Fruit fly (Drosophila melanogaster) whole organism, embryonic: ENCODE data around the gene POLDIP2.

Source experiments
- Adf1 ChIP-seq: fragments of 200-800 bp; sonication (Bioruptor generic); IDR thresholded peaks from 2 replicates; pipeline ENCODE4 v1.3.6; 2022; ENCODE audit warnings: missing biosample characterization, missing genetic modification characterization
- Antp ChIP-seq: fragments of 200-800 bp; sonication (Bioruptor generic); optimal IDR thresholded peaks from 3 replicates; lab custom pipeline; 2016; ENCODE audit warnings: missing biosample characterization, missing genetic modification characterization
- Bteb2 ChIP-seq: fragments of 200-800 bp; sonication (Bioruptor generic); optimal IDR thresholded peaks from 2 replicates; lab custom pipeline; 2016; ENCODE audit warnings: missing biosample characterization, missing genetic modification characterization
- CG10209 ChIP-seq: fragments of 200-800 bp; sonication (Bioruptor generic); optimal IDR thresholded peaks from 3 replicates; lab custom pipeline; 2017; ENCODE audit warnings: missing biosample characterization, mild to moderate bottlenecking, missing genetic modification characterization, missing genetic modification reagents
- CG10959 ChIP-seq: fragments of 200-800 bp; sonication (Bioruptor generic); IDR thresholded peaks from 2 replicates; pipeline ENCODE4 v1.3.6; 2022; ENCODE audit warnings: missing biosample characterization, missing genetic modification characterization
- CG11093 ChIP-seq: fragments of 200-800 bp; sonication (Bioruptor generic); IDR thresholded peaks from 3 replicates; pipeline ENCODE4 v1.3.6; 2022; ENCODE audit warnings: missing biosample characterization, missing genetic modification characterization
- CG11398 ChIP-seq: fragments of 200-800 bp; sonication (Bioruptor generic); optimal IDR thresholded peaks from 2 replicates; lab custom pipeline; 2016; ENCODE audit warnings: missing biosample characterization, missing genetic modification characterization
- CG12236 ChIP-seq: fragments of 200-800 bp; sonication (Bioruptor generic); optimal IDR thresholded peaks from 2 replicates; lab custom pipeline; 2016; ENCODE audit warnings: missing biosample characterization, missing genetic modification characterization
- CG12942 ChIP-seq: fragments of 200-800 bp; sonication (Bioruptor generic); optimal IDR thresholded peaks from 3 replicates; lab custom pipeline; 2016; ENCODE audit warnings: missing biosample characterization, missing genetic modification characterization
- CG13123 ChIP-seq: fragments of 200-800 bp; sonication (Bioruptor generic); optimal IDR thresholded peaks from 2 replicates; lab custom pipeline; 2016; ENCODE audit warnings: missing biosample characterization, missing genetic modification characterization
- CG16863 ChIP-seq: fragments of 200-800 bp; sonication (Bioruptor generic); optimal IDR thresholded peaks from 3 replicates; lab custom pipeline; 2016; ENCODE audit warnings: missing biosample characterization, missing genetic modification characterization
- CG18011 ChIP-seq: fragments of 200-800 bp; sonication (Bioruptor generic); optimal IDR thresholded peaks from 2 replicates; lab custom pipeline; 2017; ENCODE audit warnings: missing biosample characterization, missing genetic modification characterization, mild to moderate bottlenecking, moderate library complexity, missing genotype
- CG2875 ChIP-seq: fragments of 200-800 bp; sonication (Bioruptor generic); optimal IDR thresholded peaks from 2 replicates; lab custom pipeline; 2017; ENCODE audit warnings: missing biosample characterization, mild to moderate bottlenecking, missing genetic modification characterization, missing genetic modification reagents
- CG30020 ChIP-seq: fragments of 200-800 bp; optimal IDR thresholded peaks from 2 replicates; lab custom pipeline; 2019; ENCODE audit warnings: missing biosample characterization, mild to moderate bottlenecking, missing genetic modification characterization, moderate library complexity
- CG31388 ChIP-seq: fragments of 200-800 bp; sonication (Bioruptor generic); optimal IDR thresholded peaks from 2 replicates; lab custom pipeline; 2016; ENCODE audit warnings: missing biosample characterization, missing genetic modification characterization
- CG3847 ChIP-seq: fragments of 200-800 bp; sonication (Bioruptor generic); IDR thresholded peaks from 2 replicates; pipeline ENCODE4 v1.3.6; 2022; ENCODE audit warnings: missing biosample characterization, missing genetic modification characterization
- CG4282 ChIP-seq: fragments of 200-800 bp; sonication (Bioruptor generic); optimal IDR thresholded peaks from 2 replicates; lab custom pipeline; 2016; ENCODE audit warnings: missing biosample characterization, missing genetic modification characterization
- CG5180 ChIP-seq: fragments of 200-800 bp; sonication (Bioruptor generic); optimal IDR thresholded peaks from 3 replicates; lab custom pipeline; 2017; ENCODE audit warnings: missing biosample characterization, missing genetic modification characterization, mild to moderate bottlenecking, moderate library complexity, missing genetic modification reagents
- CG7556 ChIP-seq: fragments of 200-800 bp; sonication (Bioruptor generic); optimal IDR thresholded peaks from 2 replicates; lab custom pipeline; 2017; ENCODE audit warnings: missing biosample characterization, mild to moderate bottlenecking, missing genetic modification characterization
- CG8478 ChIP-seq: fragments of >200 bp; optimal IDR thresholded peaks from 2 replicates; lab custom pipeline; 2018
- CG9437 ChIP-seq: fragments of 200-800 bp; sonication (Bioruptor generic); optimal IDR thresholded peaks from 2 replicates; lab custom pipeline; 2018; ENCODE audit warnings: missing biosample characterization, mild to moderate bottlenecking, missing genetic modification characterization
- Dip2 ChIP-seq: fragments of 200-800 bp; sonication (Bioruptor generic); IDR thresholded peaks from 2 replicates; pipeline ENCODE4 v1.3.6; 2022; ENCODE audit warnings: missing biosample characterization, missing genetic modification characterization
- ERR ChIP-seq: fragments of 200-800 bp; sonication (Bioruptor generic); optimal IDR thresholded peaks from 2 replicates; lab custom pipeline; 2016; ENCODE audit warnings: missing biosample characterization, missing genetic modification characterization
- Elba2 ChIP-seq: fragments of 200-800 bp; sonication (Bioruptor generic); optimal IDR thresholded peaks from 3 replicates; lab custom pipeline; 2016; ENCODE audit warnings: missing biosample characterization, missing genetic modification characterization
- Gug ChIP-seq: fragments of 200-800 bp; sonication (Bioruptor generic); IDR thresholded peaks from 4 replicates; pipeline ENCODE4 v1.3.6; 2022; ENCODE audit warnings: missing biosample characterization, missing genetic modification characterization
- TFAM ChIP-seq: fragments of 200-800 bp; sonication (Bioruptor generic); optimal IDR thresholded peaks from 2 replicates; lab custom pipeline; 2017; ENCODE audit warnings: missing biosample characterization, missing genetic modification characterization, inconsistent platforms
- Xbp1 ChIP-seq: fragments of 200-800 bp; sonication (Bioruptor generic); optimal IDR thresholded peaks from 3 replicates; lab custom pipeline; 2016; ENCODE audit warnings: missing biosample characterization, mild to moderate bottlenecking, missing genetic modification characterization
- Xrp1 ChIP-seq: fragments of 200-800 bp; sonication (Bioruptor generic); IDR thresholded peaks from 2 replicates; pipeline ENCODE4 v1.3.6; 2022; ENCODE audit warnings: missing biosample characterization, missing genetic modification characterization
- YL-1 ChIP-seq: fragments of 200-800 bp; sonication (Bioruptor generic); optimal IDR thresholded peaks from 3 replicates; lab custom pipeline; 2017; ENCODE audit warnings: missing biosample characterization, mild to moderate bottlenecking, missing genetic modification characterization
- abd-A ChIP-seq: fragments of 200-800 bp; sonication (Bioruptor generic); optimal IDR thresholded peaks from 3 replicates; lab custom pipeline; 2019; ENCODE audit warnings: missing biosample characterization, mild to moderate bottlenecking, missing genetic modification characterization, moderate library complexity
- ara ChIP-seq: fragments of 200-800 bp; sonication (Bioruptor generic); IDR thresholded peaks from 2 replicates; pipeline ENCODE4 v1.3.6; 2022; ENCODE audit warnings: missing biosample characterization, missing genetic modification characterization
- ato ChIP-seq: fragments of 200-800 bp; sonication (Bioruptor generic); IDR thresholded peaks from 2 replicates; pipeline ENCODE4 v1.3.6; 2022; ENCODE audit warnings: missing biosample characterization, missing genetic modification characterization; ENCODE audit not compliant: partially characterized antibody
- bsh ChIP-seq, 2 experiments: fragments of 200-800 bp; sonication (Bioruptor generic); optimal IDR thresholded peaks; 2 replicates each; lab custom pipeline; 2017 to 2018; ENCODE audit warnings: mild to moderate bottlenecking in 2 of 2, missing biosample characterization in 2 of 2, missing genetic modification characterization in 2 of 2, moderate library complexity in 1 of 2
- chif ChIP-seq, 2 experiments: fragments of 200-800 bp; sonication (Bioruptor generic); optimal IDR thresholded peaks; 3 replicates each; lab custom pipeline; 2016; ENCODE audit warnings: missing biosample characterization in 2 of 2, missing genetic modification characterization in 2 of 2
- chm ChIP-seq: fragments of 200-800 bp; sonication (Bioruptor generic); IDR thresholded peaks from 2 replicates; pipeline ENCODE4 v1.3.6; 2022; ENCODE audit warnings: missing biosample characterization, missing genetic modification characterization
- danr ChIP-seq: fragments of 200-800 bp; sonication (Bioruptor generic); IDR thresholded peaks from 2 replicates; pipeline ENCODE4 v1.3.6; 2022; ENCODE audit warnings: missing biosample characterization, missing genetic modification characterization
- dati ChIP-seq: fragments of 200-800 bp; sonication (Bioruptor generic); IDR thresholded peaks from 2 replicates; pipeline ENCODE4 v1.3.6; 2022; ENCODE audit warnings: missing biosample characterization, missing genetic modification characterization
- dmrt11E ChIP-seq: fragments of 200-800 bp; sonication (Bioruptor generic); optimal IDR thresholded peaks from 3 replicates; lab custom pipeline; 2018; ENCODE audit warnings: missing biosample characterization, mild to moderate bottlenecking, missing genetic modification characterization, moderate library complexity
- esg ChIP-seq: fragments of 200-800 bp; sonication (Bioruptor generic); conservative IDR thresholded peaks from 2 replicates; pipeline ENCODE4 v1.3.6; 2022; ENCODE audit warnings: missing biosample characterization, missing genetic modification characterization
- grau ChIP-seq: fragments of 200-800 bp; optimal IDR thresholded peaks from 3 replicates; lab custom pipeline; 2019; ENCODE audit warnings: missing biosample characterization, mild to moderate bottlenecking, missing genetic modification characterization, moderate library complexity
- hb ChIP-seq: fragments of 200-800 bp; sonication (Bioruptor generic); IDR thresholded peaks from 3 replicates; pipeline ENCODE4 v1.3.6; 2022; ENCODE audit warnings: missing biosample characterization, missing genetic modification characterization; ENCODE audit not compliant: partially characterized antibody
- jumu ChIP-seq: fragments of 200-800 bp; sonication (Bioruptor generic); optimal IDR thresholded peaks from 3 replicates; lab custom pipeline; 2016; ENCODE audit warnings: missing biosample characterization, missing genetic modification characterization
- klu ChIP-seq: fragments of 200-800 bp; sonication (Bioruptor generic); IDR thresholded peaks from 2 replicates; pipeline ENCODE4 v1.3.6; 2022; ENCODE audit warnings: missing biosample characterization, missing genetic modification characterization
- nau ChIP-seq: fragments of 200-800 bp; sonication (Bioruptor generic); optimal IDR thresholded peaks from 3 replicates; lab custom pipeline; 2017; ENCODE audit warnings: missing biosample characterization, mild to moderate bottlenecking, missing genetic modification characterization, missing genetic modification reagents
- otp ChIP-seq: fragments of 200-800 bp; sonication (Bioruptor generic); IDR thresholded peaks from 3 replicates; pipeline ENCODE4, ENCODE4 v1.3.6; 2022; ENCODE audit warnings: missing biosample characterization, missing genetic modification characterization
- p53 ChIP-seq: fragments of 200-800 bp; sonication (Bioruptor generic); optimal IDR thresholded peaks from 2 replicates; lab custom pipeline; 2016; ENCODE audit warnings: missing biosample characterization, missing genetic modification characterization
- phol ChIP-seq: fragments of 200-800 bp; sonication (Bioruptor generic); optimal IDR thresholded peaks from 3 replicates; lab custom pipeline; 2018; ENCODE audit warnings: missing biosample characterization, mild to moderate bottlenecking, missing genetic modification characterization, moderate library complexity
- sr ChIP-seq: fragments of 200-800 bp; sonication (Bioruptor generic); IDR thresholded peaks from 3 replicates; pipeline ENCODE4 v1.3.6; 2022; ENCODE audit warnings: missing biosample characterization, missing genetic modification characterization
- tup ChIP-seq: fragments of 200-800 bp; sonication (Bioruptor generic); optimal IDR thresholded peaks from 2 replicates; lab custom pipeline; 2016; ENCODE audit warnings: missing biosample characterization, mild to moderate bottlenecking, missing genetic modification characterization, moderate library complexity
- unc-4 ChIP-seq: fragments of 200-800 bp; sonication (Bioruptor generic); IDR thresholded peaks from 2 replicates; pipeline ENCODE4 v1.3.6; 2022; ENCODE audit warnings: missing biosample characterization, missing genetic modification characterization; ENCODE audit not compliant: partially characterized antibody
- wdn ChIP-seq: fragments of 200-800 bp; sonication (Bioruptor generic); IDR thresholded peaks from 2 replicates; pipeline ENCODE4 v1.3.6; 2022; ENCODE audit warnings: missing biosample characterization, missing genetic modification characterization
- zf30C ChIP-seq: fragments of 200-800 bp; sonication (Bioruptor generic); optimal IDR thresholded peaks from 3 replicates; lab custom pipeline; 2018; ENCODE audit warnings: missing biosample characterization, mild to moderate bottlenecking, missing genetic modification characterization

The POLDIP2 gene

DNA sequence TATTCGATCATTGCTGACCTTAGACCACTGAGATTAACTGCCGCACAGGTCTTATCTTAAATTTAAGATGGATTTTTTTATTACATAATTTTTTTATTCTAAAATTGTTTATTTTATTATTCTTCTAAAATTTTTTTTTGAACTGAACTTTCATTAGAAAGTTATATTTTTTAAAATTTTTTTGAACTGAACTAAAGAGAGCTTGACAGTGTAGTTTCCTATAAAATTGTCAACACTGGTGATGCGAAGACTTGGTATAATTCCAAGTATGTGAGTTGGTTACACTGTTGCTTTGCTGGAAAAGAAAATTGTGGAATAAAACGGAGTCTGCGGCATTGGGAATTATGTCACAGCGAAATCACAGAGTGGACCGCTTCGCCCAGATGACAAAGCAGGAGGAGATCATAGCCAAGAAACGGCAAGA is 17.7 kb downstream of the POLDIP2 start, which contains the start of gene CG31550 (continued):
- peak in 1 of 2 experiments; percentile 70 for TF ChIP-seq bsh (GFP tag; optimal IDR thresholded peaks at IDR 0.05; lab: Kevin White, UChicago)
- peak; percentile 81 for TF ChIP-seq phol (tag; lab: Kevin White, UChicago)
- TF ChIP-seq CG13123 (GFP tag; lab: Kevin White, UChicago): peak; percentile 39
- TF ChIP-seq CG7556 (GFP tag; lab: Kevin White, UChicago): peak; percentile 55
- TF ChIP-seq CG31388: peak; percentile 52
- TF ChIP-seq Elba2: peak; percentile 19
- peak; percentile 80 for TF ChIP-seq klu (GFP tag; lab: Robert Waterston, UW)
- TF ChIP-seq grau: peak; percentile 78
- peak; percentile 25 for TF ChIP-seq Bteb2 (GFP tag; lab: Kevin White, UChicago)
- TF ChIP-seq Dip2 (GFP tag; lab: Robert Waterston, UW): no peak
- peak; percentile 60 for TF ChIP-seq CG10209 (GFP tag; lab: Kevin White, UChicago)
- TF ChIP-seq CG10959 (GFP tag; lab: Robert Waterston, UW): no peak
- TF ChIP-seq CG2875 (GFP tag; lab: Kevin White, UChicago): no peak
- TF ChIP-seq Xrp1 (GFP tag; lab: Robert Waterston, UW): peak; percentile 84
- TF ChIP-seq CG8478 (lab: Kevin White, UChicago): no peak
- TF ChIP-seq jumu (GFP tag; lab: Kevin White, UChicago): no peak
- TF ChIP-seq CG4282 (GFP tag; lab: Kevin White, UChicago): no peak
- TF ChIP-seq sr: no peak
- TF ChIP-seq ara (GFP tag; lab: Robert Waterston, UW): peak; percentile 55; the same call in 1 of the 2 replicates
- peak; percentile 62; the same call in 2 of the 3 replicates for TF ChIP-seq CG11093 (GFP tag; lab: Robert Waterston, UW)
- TF ChIP-seq esg (GFP tag; lab: Robert Waterston, UW): peak; percentile 75
- no peak for TF ChIP-seq nau (GFP tag; lab: Kevin White, UChicago)
- peak; percentile 27; the same call in 1 of the 2 replicates for TF ChIP-seq danr (GFP tag; lab: Robert Waterston, UW)
- TF ChIP-seq chif (GFP tag; optimal IDR thresholded peaks at IDR 0.05; lab: Kevin White, UChicago): peak; percentile 28 to 44
- peak; percentile 90 for TF ChIP-seq zf30C (GFP tag; lab: Kevin White, UChicago)
- TF ChIP-seq wdn (GFP tag; lab: Robert Waterston, UW): peak; percentile 60
- no peak for TF ChIP-seq CG18011
- no peak for TF ChIP-seq otp (GFP tag; lab: Robert Waterston, UW)
- TF ChIP-seq Antp (GFP tag; lab: Kevin White, UChicago): no peak
- peak; percentile 59 for TF ChIP-seq CG12942 (GFP tag; lab: Kevin White, UChicago)
- TF ChIP-seq YL-1: peak; percentile 82
- TF ChIP-seq ato: no peak
- TF ChIP-seq TFAM (GFP tag; lab: Kevin White, UChicago): no peak
- no peak for TF ChIP-seq chm
- TF ChIP-seq CG3847: peak; percentile 81
- TF ChIP-seq abd-A (tag; lab: Kevin White, UChicago): no peak
- TF ChIP-seq Adf1 (GFP tag; lab: Robert Waterston, UW): no peak
- TF ChIP-seq p53: no peak
- TF ChIP-seq CG11398 (GFP tag; lab: Kevin White, UChicago): no peak
- peak; percentile 75 for TF ChIP-seq dmrt11E (tag; lab: Kevin White, UChicago)
- TF ChIP-seq dati (GFP tag; lab: Robert Waterston, UW): no peak
- no peak for TF ChIP-seq CG5180 (GFP tag; lab: Kevin White, UChicago)
- TF ChIP-seq CG9437 (GFP tag; lab: Kevin White, UChicago): peak; percentile 40
- TF ChIP-seq CG16863 (GFP tag; lab: Kevin White, UChicago): peak; percentile 22
- TF ChIP-seq Xbp1 (GFP tag; lab: Kevin White, UChicago): peak; percentile 82
- TF ChIP-seq tup (GFP tag; lab: Kevin White, UChicago): no peak
- no peak for TF ChIP-seq hb (GFP tag; lab: Robert Waterston, UW)
- no peak for TF ChIP-seq ERR (GFP tag; lab: Kevin White, UChicago)
- peak; percentile 62 for TF ChIP-seq CG30020 (tag; lab: Kevin White, UChicago)
- TF ChIP-seq unc-4 (GFP tag; lab: Robert Waterston, UW): no peak
- no peak for TF ChIP-seq CG12236 (GFP tag; lab: Kevin White, UChicago)
- TF ChIP-seq Gug (GFP tag; lab: Robert Waterston, UW): peak; percentile 57; the same call in 3 of the 4 replicates
